Worm (Caenorhabditis elegans): Measurements from ENCODE around the gene cpb-2.

- no peak for TF ChIP-seq ztf-11 (tag; optimal IDR thresholded peaks at IDR 0.05)
- TF ChIP-seq aly-2 (tag; optimal IDR thresholded peaks at IDR 0.05), result no peak
- TF ChIP-seq set-16 (GFP tag; IDR thresholded peaks at IDR 0.05), result no peak
- no peak for TF ChIP-seq lir-3 (tag; optimal IDR thresholded peaks at IDR 0.05)
- no peak for TF ChIP-seq ZK546.5 (tag; optimal IDR thresholded peaks at IDR 0.05)
These were observed 28.9 kb downstream of the cpb-2 start for ce11 chrII:6221470-6221869.
